Fruit fly (Drosophila melanogaster) whole organism, wandering third instar larva: ENCODE results near the gene CG2701.
A peak's percentile ranks its signal among the peaks of the same experiment; 100 is the strongest.

ENCODE experiments used
- Abd-B ChIP-seq: fragments of >200 bp; optimal IDR thresholded peaks from 2 replicates; lab custom pipeline; 2017; ENCODE audit warnings: missing biosample characterization, missing genetic modification characterization
- CG32264 ChIP-seq: fragments of 200-800 bp; sonication (Bioruptor generic); optimal IDR thresholded peaks from 2 replicates; lab custom pipeline; 2016; ENCODE audit warnings: missing biosample characterization, missing genetic modification characterization
- CG9705 ChIP-seq: fragments of 200-800 bp; sonication (Bioruptor generic); optimal IDR thresholded peaks from 2 replicates; lab custom pipeline; 2018; ENCODE audit warnings: missing biosample characterization, mild to moderate bottlenecking, missing genetic modification characterization
- CrebA ChIP-seq: fragments of 200-800 bp; sonication (Bioruptor generic); optimal IDR thresholded peaks from 2 replicates; lab custom pipeline; 2016; ENCODE audit warnings: missing biosample characterization, mild to moderate bottlenecking, missing genetic modification characterization, borderline replicate concordance
- Dfd ChIP-seq: fragments of >200 bp; optimal IDR thresholded peaks from 2 replicates; lab custom pipeline; 2017; ENCODE audit warnings: missing biosample characterization, missing genetic modification characterization
- Dif ChIP-seq: fragments of 200-275, 200-300 bp; sonication (Bioruptor generic); optimal IDR thresholded peaks from 2 replicates; lab custom pipeline; 2018; ENCODE audit warnings: missing biosample characterization, missing genetic modification characterization; ENCODE audit not compliant: partially characterized antibody
- GATAd ChIP-seq: sonication (Bioruptor generic); optimal IDR thresholded peaks from 2 replicates; lab custom pipeline; 2016; ENCODE audit warnings: missing biosample characterization, missing genetic modification characterization
- HLH106 ChIP-seq: fragments of 200-800 bp; optimal IDR thresholded peaks from 3 replicates; lab custom pipeline; 2019; ENCODE audit warnings: missing biosample characterization, mild to moderate bottlenecking, missing genetic modification characterization, moderate library complexity
- Hnf4 ChIP-seq: fragments of 200-800 bp; sonication (Bioruptor generic); optimal IDR thresholded peaks from 2 replicates; lab custom pipeline; 2016; ENCODE audit warnings: missing biosample characterization, mild to moderate bottlenecking, missing genetic modification characterization
- Hr78 ChIP-seq: fragments of >200 bp; optimal IDR thresholded peaks from 2 replicates; lab custom pipeline; 2017; ENCODE audit warnings: missing biosample characterization, missing genetic modification characterization
- Hr83 ChIP-seq: fragments of 200-300 bp; sonication (Bioruptor generic); optimal IDR thresholded peaks from 2 replicates; lab custom pipeline; 2016; ENCODE audit warnings: missing biosample characterization, mild to moderate bottlenecking, missing genetic modification characterization, moderate library complexity; ENCODE audit not compliant: poor library complexity, severe bottlenecking
- Jra ChIP-seq: sonication (Bioruptor generic); optimal IDR thresholded peaks from 2 replicates; lab custom pipeline; 2016; ENCODE audit warnings: missing biosample characterization, missing genetic modification characterization
- Mio ChIP-seq: sonication (Bioruptor generic); optimal IDR thresholded peaks from 2 replicates; lab custom pipeline; 2016; ENCODE audit warnings: missing biosample characterization, missing genetic modification characterization
- Myc ChIP-seq: fragments of >200 bp; optimal IDR thresholded peaks from 2 replicates; lab custom pipeline; 2017
- N ChIP-seq: fragments of >200 bp; optimal IDR thresholded peaks from 2 replicates; lab custom pipeline; 2018; ENCODE audit warnings: missing biosample characterization, missing external identifiers, missing genetic modification characterization
- OdsH ChIP-seq: fragments of 200-800 bp; sonication (Bioruptor generic); optimal IDR thresholded peaks from 2 replicates; lab custom pipeline; 2016; ENCODE audit warnings: missing biosample characterization, mild to moderate bottlenecking, missing genetic modification characterization
- Rel ChIP-seq, 2 experiments: fragments of 200-800 bp; sonication (Bioruptor generic) in 1 of 2; optimal IDR thresholded peaks; 2 replicates in 1 of 2; 3 replicates in 1 of 2; lab custom pipeline; 2016 to 2019; ENCODE audit warnings: mild to moderate bottlenecking in 2 of 2, missing biosample characterization in 2 of 2, missing genetic modification characterization in 2 of 2, moderate library complexity in 1 of 2
- Sp1 ChIP-seq: fragments of 200-800 bp; sonication (Bioruptor generic); optimal IDR thresholded peaks from 3 replicates; lab custom pipeline; 2019; ENCODE audit warnings: missing biosample characterization, mild to moderate bottlenecking, missing genetic modification characterization, moderate library complexity
- Vsx2 ChIP-seq: fragments of 200-300, 225-300 bp; sonication (Bioruptor generic); optimal IDR thresholded peaks from 2 replicates; lab custom pipeline; 2018; ENCODE audit warnings: missing biosample characterization, missing genetic modification characterization; ENCODE audit not compliant: partially characterized antibody
- br ChIP-seq: fragments of 200-800 bp; sonication (Bioruptor generic); optimal IDR thresholded peaks from 2 replicates; lab custom pipeline; 2016; ENCODE audit warnings: missing biosample characterization, missing genetic modification characterization
- brk ChIP-seq: fragments of 200-800 bp; sonication (Bioruptor generic); optimal IDR thresholded peaks from 2 replicates; lab custom pipeline; 2016; ENCODE audit warnings: missing biosample characterization, mild to moderate bottlenecking, missing genetic modification characterization
- dl ChIP-seq, 2 experiments: fragments of 175-275, 200-275 bp in 1 of 2; fragments of 200-275 bp in 1 of 2; sonication (Bioruptor generic); optimal IDR thresholded peaks; lab custom pipeline; 2018; ENCODE audit warnings: mild to moderate bottlenecking in 2 of 2, missing biosample characterization in 2 of 2, missing genetic modification characterization in 2 of 2, moderate library complexity in 2 of 2; ENCODE audit not compliant: partially characterized antibody in 2 of 2, insufficient read depth in 1 of 2
- dmrt93B ChIP-seq: fragments of 200-800 bp; sonication (Bioruptor generic); optimal IDR thresholded peaks from 2 replicates; lab custom pipeline; 2018; ENCODE audit warnings: missing biosample characterization, mild to moderate bottlenecking, missing genetic modification characterization
- dsf ChIP-seq: sonication (Bioruptor generic); optimal IDR thresholded peaks from 2 replicates; lab custom pipeline; 2016; ENCODE audit warnings: missing biosample characterization, missing genetic modification characterization, borderline replicate concordance
- ey ChIP-seq: fragments of 200-800 bp; sonication (Bioruptor generic); optimal IDR thresholded peaks from 2 replicates; lab custom pipeline; 2016; ENCODE audit warnings: missing biosample characterization, missing genetic modification characterization
- foxo ChIP-seq, 2 experiments: fragments of 200-800 bp; sonication (Bioruptor generic); optimal IDR thresholded peaks; 2 replicates in 1 of 2; 3 replicates in 1 of 2; lab custom pipeline; 2016 to 2017; ENCODE audit warnings: missing biosample characterization in 2 of 2, missing genetic modification characterization in 2 of 2
- fru ChIP-seq: fragments of 200-800 bp; sonication (Bioruptor generic); optimal IDR thresholded peaks from 3 replicates; lab custom pipeline; 2016; ENCODE audit warnings: missing biosample characterization, mild to moderate bottlenecking, missing genetic modification characterization
- h ChIP-seq: fragments of 200-800 bp; sonication (Bioruptor generic); optimal IDR thresholded peaks from 3 replicates; lab custom pipeline; 2016; ENCODE audit warnings: missing biosample characterization, mild to moderate bottlenecking, missing genetic modification characterization
- jim ChIP-seq: fragments of 175-275, 200-325 bp; sonication (Bioruptor generic); optimal IDR thresholded peaks from 2 replicates; lab custom pipeline; 2016; ENCODE audit warnings: missing biosample characterization, mild to moderate bottlenecking, missing genetic modification characterization
- lola ChIP-seq: fragments of >200 bp; optimal IDR thresholded peaks from 2 replicates; lab custom pipeline; 2017; ENCODE audit warnings: missing biosample characterization, missing genetic modification characterization
- pan ChIP-seq: fragments of >200 bp; optimal IDR thresholded peaks from 2 replicates; lab custom pipeline; 2017
- psq ChIP-seq: fragments of 200-800 bp; sonication (Bioruptor generic); optimal IDR thresholded peaks from 3 replicates; lab custom pipeline; 2017; ENCODE audit warnings: missing biosample characterization, mild to moderate bottlenecking, missing genetic modification characterization, moderate library complexity
- rgr ChIP-seq: fragments of 200-800 bp; sonication (Bioruptor generic); optimal IDR thresholded peaks from 3 replicates; lab custom pipeline; 2016; ENCODE audit warnings: missing biosample characterization, mild to moderate bottlenecking, missing genetic modification characterization
- sage ChIP-seq: fragments of 200-800 bp; sonication (Bioruptor generic); optimal IDR thresholded peaks from 2 replicates; lab custom pipeline; 2016; ENCODE audit warnings: missing biosample characterization, mild to moderate bottlenecking, missing genetic modification characterization
- sv ChIP-seq: fragments of 200-800 bp; sonication (Bioruptor generic); optimal IDR thresholded peaks from 3 replicates; lab custom pipeline; 2016; ENCODE audit warnings: missing biosample characterization, missing genetic modification characterization
- tai ChIP-seq: sonication (Bioruptor generic); optimal IDR thresholded peaks from 2 replicates; lab custom pipeline; 2016; ENCODE audit warnings: missing biosample characterization, missing genetic modification characterization
- usp ChIP-seq: fragments of >200 bp; optimal IDR thresholded peaks from 2 replicates; lab custom pipeline; 2017; ENCODE audit warnings: missing biosample characterization, missing genetic modification characterization
- woc ChIP-seq: sonication (Bioruptor generic); optimal IDR thresholded peaks from 2 replicates; lab custom pipeline; 2016; ENCODE audit warnings: missing biosample characterization, mild to moderate bottlenecking, missing genetic modification characterization

Gene CG2701

dm6 chrX:2707377-2708090, 12.6 kb downstream of the CG2701 start, which contains the start of gene CG2680:
Gene CG2680 (minus strand): TSS chrX:2707427.
- TF ChIP-seq dsf (GFP tag; lab: Kevin White, UChicago): no peak

DNA sequence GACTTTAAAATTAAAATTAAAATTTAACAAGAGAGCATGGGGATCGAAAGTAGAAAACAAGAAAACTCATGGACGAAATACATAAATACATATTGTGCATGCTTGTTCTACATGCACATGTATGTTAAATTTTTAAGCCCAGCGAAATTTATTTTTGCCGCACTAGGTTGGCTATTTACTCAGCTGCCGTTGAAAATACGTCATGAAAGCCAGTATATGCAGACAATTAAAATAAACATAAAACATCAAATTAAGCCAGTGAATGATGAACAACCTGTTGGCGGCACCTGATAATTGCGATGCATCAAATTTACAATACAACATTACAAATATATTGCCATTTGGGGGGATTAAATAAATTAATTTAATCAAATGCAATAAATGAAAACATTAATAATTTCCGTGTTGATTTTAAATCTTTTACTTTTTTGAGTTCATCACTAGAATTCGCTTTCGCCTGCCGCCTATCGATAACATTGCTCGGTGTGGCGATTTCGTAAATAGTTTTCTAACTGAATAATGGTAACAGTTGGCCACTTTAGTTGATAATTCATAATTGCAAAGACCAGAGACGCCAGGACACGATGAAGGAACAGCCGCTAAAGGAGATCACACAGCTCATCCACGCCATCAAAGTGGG, 15.9 kb downstream of the CG2701 start, which contains the start of gene eIF2Bbeta:
Gene eIF2Bbeta, plus strand, starts transcription at position 438 of the 640 bp plus-strand sequence.
- no peak for TF ChIP-seq woc (GFP tag; lab: Kevin White, UChicago)
- TF ChIP-seq dsf (GFP tag; lab: Kevin White, UChicago): no peak
- no peak for TF ChIP-seq Dfd
- no peak for TF ChIP-seq Jra
- peak; percentile 93 for TF ChIP-seq Myc (lab: Kevin White, UChicago)

DNA sequence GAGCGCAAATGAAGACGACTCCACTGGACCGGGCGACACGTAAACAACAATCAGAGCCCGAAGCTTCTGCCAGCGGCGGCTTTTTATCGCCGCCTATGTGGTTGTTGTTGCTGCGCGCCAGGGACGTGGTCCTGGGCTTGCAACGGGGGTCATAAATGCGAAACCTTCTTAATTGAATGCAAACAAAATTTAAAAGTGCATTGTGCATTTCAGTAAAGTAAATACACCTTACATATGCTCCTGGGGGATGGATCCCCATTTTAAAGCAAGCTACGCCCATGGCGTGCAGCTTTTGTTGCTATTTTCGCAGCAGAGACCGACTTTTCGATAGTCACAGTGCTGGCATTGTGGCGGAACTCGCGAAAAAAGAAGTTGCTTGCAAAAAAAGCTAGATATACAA, 16.4 kb downstream of the CG2701 start, which contains the start of gene Ugalt:
Gene Ugalt, minus strand, starts transcription at position 160 of the 400 bp plus-strand sequence.
- TF ChIP-seq fru (GFP tag; lab: Kevin White, UChicago): peak; percentile 100
- TF ChIP-seq Myc (lab: Kevin White, UChicago): no peak
- peak; percentile 100 for TF ChIP-seq dmrt93B (GFP tag; lab: Kevin White, UChicago)
- peak; percentile 100 for TF ChIP-seq rgr (GFP tag; lab: Kevin White, UChicago)
- TF ChIP-seq brk (GFP tag; lab: Kevin White, UChicago): no peak
- peak; percentile 100 for TF ChIP-seq woc (GFP tag; lab: Kevin White, UChicago)
- TF ChIP-seq jim: peak; percentile 99
- peak; percentile 100 for TF ChIP-seq Hr83 (GFP tag; lab: Kevin White, UChicago)
- TF ChIP-seq CrebA (GFP tag; lab: Kevin White, UChicago): no peak
- peak; percentile 100 for TF ChIP-seq CG9705 (GFP tag; lab: Kevin White, UChicago)
- TF ChIP-seq sv (GFP tag; lab: Kevin White, UChicago): peak; percentile 100
- TF ChIP-seq usp (GFP tag; lab: Kevin White, UChicago): peak; percentile 53
- no peak for TF ChIP-seq Abd-B (GFP tag; lab: Kevin White, UChicago)
- peak; percentile 100 for TF ChIP-seq h (GFP tag; lab: Kevin White, UChicago)
- TF ChIP-seq lola: no peak
- no peak for TF ChIP-seq N (GFP tag; lab: Kevin White, UChicago)
- TF ChIP-seq Hr78 (GFP tag; lab: Kevin White, UChicago): no peak
- no peak for TF ChIP-seq Dif (GFP tag; lab: Kevin White, UChicago)
- peak; percentile 100 for TF ChIP-seq OdsH
- peak; percentile 100 for TF ChIP-seq Jra
- peak; percentile 100 for TF ChIP-seq Sp1
- peak; percentile 100 for TF ChIP-seq psq
- TF ChIP-seq Vsx2 (GFP tag; lab: Kevin White, UChicago): no peak
- peak; percentile 100 for TF ChIP-seq sage
- peak; percentile 97 for TF ChIP-seq Dfd
- peak; percentile 100 for TF ChIP-seq CG32264 (GFP tag; lab: Kevin White, UChicago)
- peak; percentile 99 for TF ChIP-seq dsf (GFP tag; lab: Kevin White, UChicago)
- peak; percentile 100 for TF ChIP-seq Hnf4 (GFP tag; lab: Kevin White, UChicago)
- no peak for TF ChIP-seq tai
- no peak for TF ChIP-seq dl (GFP tag; optimal IDR thresholded peaks at IDR 0.05; lab: Kevin White, UChicago; ENCODE audit: insufficient read depth in 1 of 2, partially characterized antibody in 2 of 2)
- TF ChIP-seq Mio (GFP tag; lab: Kevin White, UChicago): peak; percentile 99
- peak; percentile 100 for TF ChIP-seq br (GFP tag; lab: Kevin White, UChicago)
- TF ChIP-seq HLH106 (tag; lab: Kevin White, UChicago): peak; percentile 100
- TF ChIP-seq Rel (GFP tag; optimal IDR thresholded peaks at IDR 0.05; lab: Kevin White, UChicago): peak; percentile 100
- TF ChIP-seq Rel (tag; optimal IDR thresholded peaks at IDR 0.05; lab: Kevin White, UChicago): peak; percentile 99
- no peak for TF ChIP-seq pan (lab: Kevin White, UChicago)
- peak; percentile 100 for TF ChIP-seq ey (GFP tag; lab: Kevin White, UChicago)
- peak; percentile 100 for TF ChIP-seq GATAd (GFP tag; lab: Kevin White, UChicago)
- TF ChIP-seq foxo (GFP tag; optimal IDR thresholded peaks at IDR 0.05; lab: Kevin White, UChicago): peak; percentile 100
